Fruit fly (Drosophila melanogaster) whole organism, embryonic: Measurements from ENCODE around the gene CG9737.

Experiments
- ATbp ChIP-seq: fragments of 200-800 bp; sonication (Bioruptor generic); optimal IDR thresholded peaks from 2 replicates; lab custom pipeline; 2017; ENCODE audit warnings: missing biosample characterization, mild to moderate bottlenecking, missing genetic modification characterization, missing genetic modification reagents
- Antp ChIP-seq: fragments of 200-800 bp; sonication (Bioruptor generic); optimal IDR thresholded peaks from 3 replicates; lab custom pipeline; 2016; ENCODE audit warnings: missing biosample characterization, missing genetic modification characterization
- Asciz ChIP-seq: fragments of 200-800 bp; sonication (Bioruptor generic); optimal IDR thresholded peaks from 2 replicates; lab custom pipeline; 2017; ENCODE audit warnings: missing biosample characterization, mild to moderate bottlenecking, missing genetic modification characterization, missing genetic modification reagents
- Atf3 ChIP-seq: fragments of 200-800 bp; sonication (Bioruptor generic); optimal IDR thresholded peaks from 3 replicates; lab custom pipeline; 2016; ENCODE audit warnings: missing biosample characterization, missing genetic modification characterization
- Bdp1 ChIP-seq: fragments of 200-800 bp; sonication (Bioruptor generic); optimal IDR thresholded peaks from 3 replicates; lab custom pipeline; 2016; ENCODE audit warnings: missing biosample characterization, missing genetic modification characterization
- CG10267 ChIP-seq: fragments of 200-800 bp; sonication (Bioruptor generic); optimal IDR thresholded peaks from 2 replicates; lab custom pipeline; 2018; ENCODE audit warnings: missing biosample characterization, mild to moderate bottlenecking, missing genetic modification characterization, moderate library complexity
- CG10462 ChIP-seq: fragments of 200-800 bp; sonication (Bioruptor generic); optimal IDR thresholded peaks from 2 replicates; lab custom pipeline; 2016; ENCODE audit warnings: missing biosample characterization, missing genetic modification characterization
- CG11456 ChIP-seq: fragments of 200-800 bp; sonication (Bioruptor generic); IDR thresholded peaks from 3 replicates; pipeline ENCODE4 v1.3.6; 2022; ENCODE audit warnings: missing biosample characterization, missing genetic modification characterization
- CG11560 ChIP-seq: fragments of 200-800 bp; sonication (Bioruptor generic); IDR thresholded peaks from 3 replicates; pipeline ENCODE4 v1.3.6; 2022; ENCODE audit warnings: missing biosample characterization, missing genetic modification characterization
- CG11695 ChIP-seq: fragments of 200-800 bp; sonication (Bioruptor generic); IDR thresholded peaks from 3 replicates; pipeline ENCODE4 v1.3.6; 2022; ENCODE audit warnings: missing biosample characterization, missing genetic modification characterization
- CG12236 ChIP-seq: fragments of 200-800 bp; sonication (Bioruptor generic); optimal IDR thresholded peaks from 2 replicates; lab custom pipeline; 2016; ENCODE audit warnings: missing biosample characterization, missing genetic modification characterization
- CG12942 ChIP-seq: fragments of 200-800 bp; sonication (Bioruptor generic); optimal IDR thresholded peaks from 3 replicates; lab custom pipeline; 2016; ENCODE audit warnings: missing biosample characterization, missing genetic modification characterization
- CG1529 ChIP-seq: fragments of 200-800 bp; sonication (Bioruptor generic); optimal IDR thresholded peaks from 3 replicates; lab custom pipeline; 2018; ENCODE audit warnings: missing biosample characterization, missing genetic modification characterization
- CG16813 ChIP-seq: fragments of 200-800 bp; sonication (Bioruptor generic); IDR thresholded peaks from 3 replicates; pipeline ENCODE4 v1.3.6; 2022; ENCODE audit warnings: missing biosample characterization, missing genetic modification characterization; ENCODE audit not compliant: partially characterized antibody
- CG17328 ChIP-seq: fragments of 200-800 bp; sonication (Bioruptor generic); IDR thresholded peaks from 2 replicates; pipeline ENCODE4 v1.3.6; 2022; ENCODE audit warnings: missing biosample characterization, missing genetic modification characterization
- CG17359 ChIP-seq: fragments of 200-800 bp; sonication (Bioruptor generic); optimal IDR thresholded peaks from 3 replicates; lab custom pipeline; 2018; ENCODE audit warnings: missing biosample characterization, mild to moderate bottlenecking, missing genetic modification characterization, moderate library complexity
- CG31388 ChIP-seq: fragments of 200-800 bp; sonication (Bioruptor generic); optimal IDR thresholded peaks from 2 replicates; lab custom pipeline; 2016; ENCODE audit warnings: missing biosample characterization, missing genetic modification characterization
- CG3163 ChIP-seq: fragments of 200-800 bp; sonication (Bioruptor generic); optimal IDR thresholded peaks from 3 replicates; lab custom pipeline; 2016; ENCODE audit warnings: missing biosample characterization, missing genetic modification characterization
- CG33213 ChIP-seq: fragments of 200-800 bp; sonication (Bioruptor generic); optimal IDR thresholded peaks from 3 replicates; lab custom pipeline; 2016; ENCODE audit warnings: missing biosample characterization, missing genetic modification characterization
- CG43689 ChIP-seq: fragments of 200-800 bp; sonication (Bioruptor generic); IDR thresholded peaks from 2 replicates; pipeline ENCODE4 v1.3.6; 2022; ENCODE audit warnings: missing biosample characterization, missing genetic modification characterization
- CG4424 ChIP-seq: fragments of 200-800 bp; sonication (Bioruptor generic); optimal IDR thresholded peaks from 3 replicates; lab custom pipeline; 2016; ENCODE audit warnings: missing biosample characterization, missing genetic modification characterization
- CG4707 ChIP-seq: fragments of 200-800 bp; sonication (Bioruptor generic); optimal IDR thresholded peaks from 2 replicates; lab custom pipeline; 2018; ENCODE audit warnings: missing biosample characterization, mild to moderate bottlenecking, missing genetic modification characterization, moderate library complexity
- CG8281 ChIP-seq: fragments of 200-800 bp; sonication (Bioruptor generic); optimal IDR thresholded peaks from 2 replicates; lab custom pipeline; 2018; ENCODE audit warnings: missing biosample characterization, mild to moderate bottlenecking, missing genetic modification characterization, moderate library complexity
- CkIIα-i1 ChIP-seq: fragments of 200-800 bp; sonication (Bioruptor generic); IDR thresholded peaks from 2 replicates; pipeline ENCODE4 v1.3.6; 2022; ENCODE audit warnings: missing biosample characterization, missing genetic modification characterization
- Dip3 ChIP-seq: fragments of 200-800 bp; sonication (Bioruptor generic); optimal IDR thresholded peaks from 3 replicates; lab custom pipeline; 2016; ENCODE audit warnings: missing biosample characterization, missing genetic modification characterization
- Drgx ChIP-seq: fragments of 200-800 bp; sonication (Bioruptor generic); IDR thresholded peaks from 2 replicates; pipeline ENCODE4 v1.3.6; 2022; ENCODE audit warnings: missing biosample characterization, missing genetic modification characterization
- HHEX ChIP-seq: fragments of 200-800 bp; sonication (Bioruptor generic); optimal IDR thresholded peaks from 3 replicates; lab custom pipeline; 2017; ENCODE audit warnings: missing biosample characterization, mild to moderate bottlenecking, missing genetic modification characterization, missing genetic modification reagents
- MESR4 ChIP-seq: fragments of 200-800 bp; sonication (Bioruptor generic); optimal IDR thresholded peaks from 2 replicates; lab custom pipeline; 2018; ENCODE audit warnings: missing biosample characterization, mild to moderate bottlenecking, missing genetic modification characterization, moderate library complexity
- Mes4 ChIP-seq: fragments of 200-800 bp; sonication (Bioruptor generic); optimal IDR thresholded peaks from 2 replicates; lab custom pipeline; 2016; ENCODE audit warnings: missing biosample characterization, missing genetic modification characterization
- Ssrp ChIP-seq: fragments of 200-800 bp; sonication (Bioruptor generic); optimal IDR thresholded peaks from 2 replicates; lab custom pipeline; 2018; ENCODE audit warnings: missing biosample characterization, mild to moderate bottlenecking, missing genetic modification characterization, moderate library complexity
- YL-1 ChIP-seq: fragments of 200-800 bp; sonication (Bioruptor generic); optimal IDR thresholded peaks from 3 replicates; lab custom pipeline; 2017; ENCODE audit warnings: missing biosample characterization, mild to moderate bottlenecking, missing genetic modification characterization
- abd-A ChIP-seq: fragments of 200-800 bp; sonication (Bioruptor generic); optimal IDR thresholded peaks from 3 replicates; lab custom pipeline; 2019; ENCODE audit warnings: missing biosample characterization, mild to moderate bottlenecking, missing genetic modification characterization, moderate library complexity
- ash1 ChIP-seq: fragments of 200-800 bp; sonication (Bioruptor generic); optimal IDR thresholded peaks from 2 replicates; lab custom pipeline; 2018; ENCODE audit warnings: missing biosample characterization, mild to moderate bottlenecking, missing genetic modification characterization
- crc ChIP-seq: fragments of 200-800 bp; sonication (Bioruptor generic); optimal IDR thresholded peaks from 2 replicates; lab custom pipeline; 2016; ENCODE audit warnings: missing biosample characterization, missing genetic modification characterization
- dati ChIP-seq: fragments of 200-800 bp; sonication (Bioruptor generic); IDR thresholded peaks from 2 replicates; pipeline ENCODE4 v1.3.6; 2022; ENCODE audit warnings: missing biosample characterization, missing genetic modification characterization
- disco-r ChIP-seq: fragments of 200-800 bp; sonication (Bioruptor generic); optimal IDR thresholded peaks from 2 replicates; lab custom pipeline; 2016; ENCODE audit warnings: missing biosample characterization, missing genetic modification characterization
- ems ChIP-seq: fragments of 200-800 bp; sonication (Bioruptor generic); optimal IDR thresholded peaks from 3 replicates; lab custom pipeline; 2016; ENCODE audit warnings: missing biosample characterization, missing genetic modification characterization
- fd96Cb ChIP-seq: fragments of 200-800 bp; sonication (Bioruptor generic); optimal IDR thresholded peaks from 2 replicates; lab custom pipeline; 2018; ENCODE audit warnings: missing biosample characterization, mild to moderate bottlenecking, missing genetic modification characterization, moderate library complexity
- maf-S ChIP-seq: fragments of 200-800 bp; sonication (Bioruptor generic); optimal IDR thresholded peaks from 2 replicates; lab custom pipeline; 2016; ENCODE audit warnings: missing biosample characterization, missing genetic modification characterization
- nerfin-1 ChIP-seq: fragments of 200-800 bp; sonication (Bioruptor generic); optimal IDR thresholded peaks from 3 replicates; lab custom pipeline; 2019; ENCODE audit warnings: missing biosample characterization, mild to moderate bottlenecking, missing genetic modification characterization, moderate library complexity
- nmo ChIP-seq: fragments of 200-800 bp; sonication (Bioruptor generic); optimal IDR thresholded peaks from 2 replicates; lab custom pipeline; 2018; ENCODE audit warnings: missing biosample characterization, mild to moderate bottlenecking, missing genetic modification characterization, moderate library complexity
- onecut ChIP-seq: fragments of 200-800 bp; sonication (Bioruptor generic); IDR thresholded peaks from 2 replicates; pipeline ENCODE4 v1.3.6; 2022; ENCODE audit warnings: missing biosample characterization, missing genetic modification characterization
- org-1 ChIP-seq: fragments of 200-800 bp; sonication (Bioruptor generic); optimal IDR thresholded peaks from 2 replicates; lab custom pipeline; 2017; ENCODE audit warnings: missing biosample characterization, missing genetic modification characterization
- pan ChIP-seq, 4 experiments: fragments of >200 bp in 3 of 4; fragments of 200-800 bp in 1 of 4; sonication (Bioruptor generic) in 1 of 4; optimal IDR thresholded peaks in 3 of 4; IDR thresholded peaks in 1 of 4; 2 replicates each; pipeline versions ENCODE4 v1.3.6 to Lab custom; 2017 to 2022; ENCODE audit warnings: missing biosample characterization in 2 of 4, missing genetic modification characterization in 2 of 4, mixed read lengths in 1 of 4
- peb ChIP-seq: fragments of 200-800 bp; sonication (Bioruptor generic); IDR thresholded peaks from 2 replicates; pipeline ENCODE4 v1.3.6; 2022; ENCODE audit warnings: missing biosample characterization, missing genetic modification characterization
- pum ChIP-seq: fragments of 200-800 bp; sonication (Bioruptor generic); optimal IDR thresholded peaks from 2 replicates; lab custom pipeline; 2016; ENCODE audit warnings: missing biosample characterization, missing genetic modification characterization
- sim ChIP-seq: fragments of 200-800 bp; sonication (Bioruptor generic); IDR thresholded peaks from 2 replicates; pipeline ENCODE4 v1.3.6; 2022; ENCODE audit warnings: missing biosample characterization, missing genetic modification characterization
- sisA ChIP-seq: fragments of 200-800 bp; sonication (Bioruptor generic); IDR thresholded peaks from 2 replicates; pipeline ENCODE4 v1.3.6; 2022; ENCODE audit warnings: missing biosample characterization, missing genetic modification characterization
- sr ChIP-seq: fragments of 200-800 bp; sonication (Bioruptor generic); IDR thresholded peaks from 3 replicates; pipeline ENCODE4 v1.3.6; 2022; ENCODE audit warnings: missing biosample characterization, missing genetic modification characterization
- tll ChIP-seq, 2 experiments: fragments of 200-800 bp in 1 of 2; fragments of >200 bp in 1 of 2; sonication (Bioruptor generic) in 1 of 2; optimal IDR thresholded peaks; 2 replicates each; lab custom pipeline; 2017 to 2019; ENCODE audit warnings: missing biosample characterization in 2 of 2, missing genetic modification characterization in 2 of 2, mild to moderate bottlenecking in 1 of 2, moderate library complexity in 1 of 2
- vfl ChIP-seq: fragments of 200-800 bp; sonication (Bioruptor generic); optimal IDR thresholded peaks from 2 replicates; lab custom pipeline; 2016; ENCODE audit warnings: missing biosample characterization, missing genetic modification characterization

CG9737 gene

DNA sequence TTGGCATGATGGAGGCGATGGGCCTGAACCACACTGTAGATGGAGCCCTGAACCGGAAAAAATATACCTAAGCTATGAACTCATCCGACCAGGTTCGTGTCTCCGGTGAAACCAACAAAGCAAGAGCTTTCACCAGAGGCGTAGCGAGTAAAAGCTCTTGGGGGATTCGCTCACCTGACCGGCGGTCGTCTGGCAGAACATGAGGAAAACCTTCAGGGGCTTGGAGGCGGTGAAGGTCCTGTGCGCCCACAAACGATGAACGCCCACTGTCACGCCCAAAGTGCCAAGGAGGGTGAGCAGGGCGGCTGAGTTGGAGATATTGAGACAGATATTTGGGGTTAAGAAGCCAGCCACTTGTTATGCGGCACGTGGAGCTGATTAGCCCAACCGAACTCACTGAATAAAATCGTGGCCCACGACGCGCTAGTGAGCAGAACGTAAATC is 47.5 kb downstream of the CG9737 start (continued):
- TF ChIP-seq CG12236 (GFP tag; lab: Kevin White, UChicago) (no peak), CG12942 (GFP tag; lab: Kevin White, UChicago) (peak; percentile 24), peb (GFP tag; lab: Robert Waterston, UW) (0 out of 2 replicates have a peak, but pooled peaks have one; percentile 17), sisA (GFP tag; lab: Robert Waterston, UW) (no peak), pan (optimal IDR thresholded peaks at IDR 0.05; lab: Kevin White, UChicago) (no peak), pan (GFP tag; optimal IDR thresholded peaks at IDR 0.05 in 1 of 2, IDR thresholded peaks at IDR 0.05 in 1 of 2) (peak in 1 of 2 experiments; percentile 55), pum (GFP tag; lab: Kevin White, UChicago) (no peak), CG4424 (GFP tag; lab: Kevin White, UChicago) (peak; percentile 47), CG11560 (tag; lab: Robert Waterston, UW) (peak; percentile 35; the same call in 1 of the 3 replicates), vfl (GFP tag; lab: Kevin White, UChicago) (no peak), Atf3 (GFP tag; lab: Kevin White, UChicago) (peak; percentile 6), ash1 (GFP tag; lab: Kevin White, UChicago) (no peak), CG17328 (no peak; the same call in 1 of the 2 replicates), sr (no peak), sim (GFP tag; lab: Robert Waterston, UW) (no peak), nerfin-1 (tag; lab: Kevin White, UChicago) (peak; percentile 12), disco-r (GFP tag; lab: Kevin White, UChicago) (no peak), org-1 (GFP tag; lab: Kevin White, UChicago) (no peak), CG11456 (GFP tag; lab: Robert Waterston, UW) (peak; percentile 83), Dip3 (peak; percentile 14), Mes4 (GFP tag; lab: Kevin White, UChicago) (no peak), YL-1 (GFP tag; lab: Kevin White, UChicago) (peak; percentile 48), CG43689 (GFP tag; lab: Robert Waterston, UW) (no peak), Ssrp (tag; lab: Kevin White, UChicago) (no peak), CG4707 (no peak), abd-A (tag; lab: Kevin White, UChicago) (no peak), onecut (GFP tag; lab: Robert Waterston, UW) (no peak), crc (GFP tag; lab: Kevin White, UChicago) (no peak), Bdp1 (GFP tag; lab: Kevin White, UChicago) (no peak), MESR4 (GFP tag; lab: Kevin White, UChicago) (peak; percentile 22), CG16813 (no peak), maf-S (GFP tag; lab: Kevin White, UChicago) (no peak), Antp (GFP tag; lab: Kevin White, UChicago) (peak; percentile 47), HHEX (GFP tag; lab: Kevin White, UChicago) (peak; percentile 14), CG1529 (GFP tag; lab: Kevin White, UChicago) (no peak), Drgx (GFP tag; lab: Robert Waterston, UW) (peak; percentile 35; the same call in 1 of the 2 replicates), CG33213 (GFP tag; lab: Kevin White, UChicago) (peak; percentile 6), CkIIα-i1 (no peak), CG31388 (no peak), CG17359 (tag; lab: Kevin White, UChicago) (peak; percentile 1), CG11695 (GFP tag; lab: Robert Waterston, UW) (peak; percentile 59; the same call in 1 of the 3 replicates), ATbp (GFP tag; lab: Kevin White, UChicago) (peak; percentile 14), CG10462 (GFP tag; lab: Kevin White, UChicago) (no peak), Asciz (no peak), CG10267 (tag; lab: Kevin White, UChicago) (no peak), tll (GFP tag; optimal IDR thresholded peaks at IDR 0.05; lab: Kevin White, UChicago) (no peak), CG8281 (no peak), CG3163 (peak; percentile 20), fd96Cb (tag; lab: Kevin White, UChicago) (no peak), ems (GFP tag; lab: Kevin White, UChicago) (peak; percentile 31), dati (no peak), nmo (GFP tag; lab: Kevin White, UChicago) (no peak)
